Fruit fly (Drosophila melanogaster): ENCODE results near the gene CG9154.

DNA sequence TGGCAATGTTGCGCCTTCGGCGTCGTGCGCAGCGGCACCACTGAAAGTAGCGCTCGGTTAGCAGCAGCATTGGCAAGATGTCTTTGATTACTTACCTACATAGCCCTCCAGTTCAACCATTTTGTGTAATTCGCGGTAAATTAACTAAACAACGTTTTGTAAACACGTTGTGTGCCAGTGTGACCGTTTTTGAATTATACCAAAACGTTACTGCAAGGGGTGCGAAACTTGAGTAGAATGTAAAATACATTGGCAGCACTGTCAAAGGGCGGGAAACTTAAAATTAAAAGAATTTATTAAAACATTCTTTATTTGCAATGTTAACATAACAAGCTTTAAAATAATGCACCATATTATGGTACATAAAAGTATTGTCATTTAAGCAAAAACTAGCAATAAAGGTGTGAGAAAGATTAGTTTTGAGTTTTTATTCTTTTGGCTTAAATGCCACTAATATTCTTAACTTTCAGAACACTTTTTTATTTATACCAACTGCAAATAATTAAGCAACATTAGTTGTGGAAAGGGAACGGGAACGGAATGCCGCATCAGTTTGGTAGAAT is 46.1 kb downstream of the CG9154 start, which contains the start of gene CG9107:
- no peak for TF ChIP-seq D1 (tag; optimal IDR thresholded peaks at IDR 0.05)
- no peak for TF ChIP-seq CG32121 (GFP tag; IDR thresholded peaks at IDR 0.05)
- TF ChIP-seq fd96Ca (GFP tag; IDR thresholded peaks at IDR 0.05) = no peak
- no peak for TF ChIP-seq CG8159 (tag; optimal IDR thresholded peaks at IDR 0.05)
- TF ChIP-seq Snoo (tag; optimal IDR thresholded peaks at IDR 0.05) = no peak
- TF ChIP-seq Pif1B (GFP tag; optimal IDR thresholded peaks at IDR 0.05) = no peak
